Worm (Caenorhabditis elegans): ENCODE results near the gene idpp-3.

ce11 chrX:14910689-14911088 is 50.7 kb downstream of the idpp-3 start:
- TF ChIP-seq unc-62 (GFP tag; optimal IDR thresholded peaks at IDR 0.05) (no peak), mdl-1 (tag; optimal IDR thresholded peaks at IDR 0.05) (no peak), nhr-10 (tag; optimal IDR thresholded peaks at IDR 0.05) (no peak), nhr-77 (tag; optimal IDR thresholded peaks at IDR 0.05) (no peak), elt-3 (tag; optimal IDR thresholded peaks at IDR 0.05) (no peak), blmp-1 (tag; optimal IDR thresholded peaks at IDR 0.05; ENCODE audit: insufficient read depth) (no peak), zag-1 (tag; optimal IDR thresholded peaks at IDR 0.05) (no peak), snpc-4 (tag; optimal IDR thresholded peaks at IDR 0.05) (no peak), skn-1 (tag; optimal IDR thresholded peaks at IDR 0.05) (no peak), ZK546.5 (tag; optimal IDR thresholded peaks at IDR 0.05) (no peak), unc-39 (tag; optimal IDR thresholded peaks at IDR 0.05) (no peak), nhr-11 (tag; optimal IDR thresholded peaks at IDR 0.05) (no peak), egl-27 (tag; optimal IDR thresholded peaks at IDR 0.05) (no peak), ztf-11 (tag; optimal IDR thresholded peaks at IDR 0.05) (no peak)
